Fruit fly (Drosophila melanogaster) ovary, adult (tissue): ENCODE measurements around the gene ems.

Source experiments
- CG17801 ChIP-seq: fragments of 200-800 bp; optimal IDR thresholded peaks from 2 replicates; lab custom pipeline; 2019; ENCODE audit warnings: missing biosample characterization, mild to moderate bottlenecking, missing genetic modification characterization, moderate library complexity; ENCODE audit not compliant: partially characterized antibody

The ems gene

DNA sequence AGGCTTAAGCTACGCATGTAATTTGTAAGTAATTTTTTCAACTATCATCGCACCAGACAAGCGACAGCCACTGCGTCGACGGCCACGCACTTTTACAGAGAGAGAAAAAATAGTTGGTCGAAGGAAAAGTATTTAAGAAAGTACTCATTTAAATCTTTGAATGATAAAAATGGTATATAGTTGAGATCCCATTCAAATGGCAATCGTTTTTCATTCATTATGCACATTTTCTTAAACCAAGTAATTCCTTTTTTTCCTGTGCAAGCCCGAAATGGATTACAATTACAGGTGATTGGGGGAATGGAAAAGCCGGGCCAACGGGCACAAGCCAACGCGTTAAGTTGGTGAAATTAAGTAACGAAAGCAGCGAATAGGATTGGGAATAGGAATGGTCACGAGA, 50.6 kb downstream of the ems start:
- no peak for TF ChIP-seq CG17801 (GFP tag; lab: Kevin White, UChicago)
